Worm (Caenorhabditis elegans) whole organism, L4/young adult: ENCODE data around the gene tsp-2.

Experiments used
- W03F9.2 ChIP-seq: fragments of 150-350 bp; optimal IDR thresholded peaks from 2 replicates; lab custom pipeline; 2014; ENCODE audit warnings: missing biosample characterization, missing genetic modification characterization
- dao-5 ChIP-seq: sonication (generic microtip); optimal IDR thresholded peaks from 2 replicates; lab custom pipeline; 2016; ENCODE audit warnings: missing genotype, missing genetic modification characterization, moderate library complexity, missing compliant biosample characterization
- him-1 ChIP-seq: sonication (generic microtip); optimal IDR thresholded peaks from 2 replicates; lab custom pipeline; 2016; ENCODE audit warnings: missing genotype, missing genetic modification reagents, missing genetic modification characterization, missing compliant biosample characterization

DNA sequence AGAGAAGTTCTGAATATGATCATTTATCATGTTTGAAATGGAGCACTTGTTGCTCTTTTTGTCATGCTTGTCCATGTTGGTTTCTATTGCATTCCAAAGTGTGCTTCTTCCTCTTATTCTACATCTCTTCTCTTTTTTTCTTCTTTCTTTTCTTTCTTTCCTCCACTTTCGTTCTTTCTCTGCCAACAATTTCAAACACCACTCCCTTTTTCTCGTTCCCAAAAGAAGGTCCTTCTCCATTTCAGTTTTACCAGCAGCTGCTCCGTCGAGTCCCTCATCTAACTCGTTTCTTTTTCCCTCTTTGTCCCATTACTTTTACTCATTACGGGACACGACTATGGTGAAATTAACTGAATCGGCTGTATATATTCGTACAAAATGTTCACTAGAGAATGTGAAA is 17.2 kb upstream of the tsp-2 start, which contains the start of gene F09G8.5:
- no peak for TF ChIP-seq dao-5 (tag; lab: Kevin White, UChicago)
- no peak for TF ChIP-seq him-1 (tag; lab: Kevin White, UChicago)
- TF ChIP-seq W03F9.2 (tag; lab: Kevin White, UChicago): no peak
